Worm (Caenorhabditis elegans) whole organism, L4/young adult: ENCODE data around the gene alg-4.

Source experiments
- W03F9.2 ChIP-seq: fragments of 150-350 bp; optimal IDR thresholded peaks from 2 replicates; lab custom pipeline; 2014; ENCODE audit warnings: missing biosample characterization, missing genetic modification characterization
- dao-5 ChIP-seq: sonication (generic microtip); optimal IDR thresholded peaks from 2 replicates; lab custom pipeline; 2016; ENCODE audit warnings: missing genotype, missing genetic modification characterization, moderate library complexity, missing compliant biosample characterization
- him-1 ChIP-seq: sonication (generic microtip); optimal IDR thresholded peaks from 2 replicates; lab custom pipeline; 2016; ENCODE audit warnings: missing genotype, missing genetic modification reagents, missing genetic modification characterization, missing compliant biosample characterization

Gene alg-4

DNA sequence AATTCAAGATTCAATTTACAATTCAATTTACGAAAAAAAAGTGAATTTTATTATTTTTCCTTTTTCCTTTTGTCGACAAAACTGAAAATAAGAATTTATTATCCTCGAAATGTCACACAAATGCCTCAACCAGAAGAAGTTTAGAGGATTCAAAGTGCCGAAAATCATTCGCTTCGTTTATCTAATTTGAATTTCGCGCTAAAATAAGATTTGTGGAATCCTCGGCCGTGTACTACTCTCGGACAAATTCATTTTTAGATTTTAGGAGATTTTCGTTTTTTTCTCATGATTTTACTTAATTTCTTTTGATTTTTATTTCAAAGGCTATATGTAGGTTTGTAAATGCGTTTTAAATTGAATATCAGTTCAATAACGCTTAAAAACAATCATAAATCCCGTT lies 42.6 kb downstream of the alg-4 start:
- TF ChIP-seq W03F9.2 (no peak), dao-5 (no peak), him-1 (tag; lab: Kevin White, UChicago) (no peak)

- TF ChIP-seq W03F9.2, result peak; percentile 69
- no peak for TF ChIP-seq him-1 (tag; lab: Kevin White, UChicago)
- no peak for TF ChIP-seq dao-5
Measured at ce11 chrIII:9848083-9848482, 43.1 kb downstream of the alg-4 start, which contains the start of gene mrpl-36. TSS of gene mrpl-36 (minus strand) at chrIII:9848116.

- no peak for TF ChIP-seq W03F9.2
- no peak for TF ChIP-seq dao-5
- TF ChIP-seq him-1 (tag; lab: Kevin White, UChicago), result no peak
Measured at ce11 chrIII:9846093-9846492, 45.1 kb downstream of the alg-4 start, which contains the start of gene K11H3.2. TSS of gene K11H3.2 (plus strand) at chrIII:9846393.

ce11 chrIII:9843715-9844114 lies 47.5 kb downstream of the alg-4 start, which contains the start of gene K11H3.5:
TSS of gene K11H3.5 (plus strand) at chrIII:9843768.
- TF ChIP-seq dao-5 (no peak), W03F9.2 (no peak), him-1 (tag; lab: Kevin White, UChicago) (no peak)
